Worm (Caenorhabditis elegans) whole organism, L4 larva: ENCODE measurements around the gene fem-1.

Experiments
- F26F4.8 ChIP-seq: fragments of 200-800 bp; sonication (Bioruptor generic); conservative IDR thresholded peaks from 2 replicates; pipeline ENCODE4 v1.3.6; 2022; ENCODE audit warnings: missing genetic modification characterization, missing compliant biosample characterization
- F49E8.2 ChIP-seq: sonication (generic microtip); optimal IDR thresholded peaks from 2 replicates; lab custom pipeline; 2016; ENCODE audit warnings: missing compliant biosample characterization, mild to moderate bottlenecking, missing genetic modification characterization, borderline replicate concordance
- R02D3.7 ChIP-seq: fragments of 150-350 bp; sonication (generic microtip); optimal IDR thresholded peaks from 3 replicates; lab custom pipeline; 2014; ENCODE audit warnings: missing biosample characterization, missing genetic modification characterization
- Y48G9A.11 ChIP-seq: fragments of 200-800 bp; sonication (Bioruptor generic); IDR thresholded peaks from 2 replicates; pipeline ENCODE4 v1.3.6; 2022; ENCODE audit warnings: missing genetic modification reagents, missing genetic modification characterization, missing compliant biosample characterization
- ZK546.5 ChIP-seq, 2 experiments: sonication (generic microtip); optimal IDR thresholded peaks; 2 replicates each; lab custom pipeline; 2017; ENCODE audit warnings: missing biosample characterization in 2 of 2, missing genetic modification characterization in 2 of 2
- aha-1 ChIP-seq: fragments of 150-350 bp; peaks from one replicate; lab custom pipeline; 2014; ENCODE audit warnings: missing biosample characterization, missing genetic modification characterization
- ceh-20 ChIP-seq: fragments of 200-800 bp; sonication (Bioruptor generic); IDR thresholded peaks from 2 replicates; pipeline ENCODE4 v1.3.6; 2022; ENCODE audit warnings: missing genetic modification reagents, missing genetic modification characterization, missing compliant biosample characterization
- ceh-82 ChIP-seq: sonication (generic microtip); optimal IDR thresholded peaks from 2 replicates; lab custom pipeline; 2017; ENCODE audit warnings: missing biosample characterization, missing genetic modification characterization
- cey-2 ChIP-seq: sonication (generic microtip); optimal IDR thresholded peaks from 3 replicates; lab custom pipeline; 2017; ENCODE audit warnings: missing genetic modification characterization, mild to moderate bottlenecking, missing compliant biosample characterization, antibody characterized with exemption, borderline replicate concordance; ENCODE audit not compliant: insufficient read depth
- ctbp-1 ChIP-seq: fragments of 200-800 bp; sonication (Bioruptor generic); IDR thresholded peaks from 2 replicates; pipeline ENCODE4 v1.3.6; 2022; ENCODE audit warnings: missing genetic modification reagents, missing genetic modification characterization, missing compliant biosample characterization
- daf-12 ChIP-seq: fragments of 150-350 bp; optimal IDR thresholded peaks from 2 replicates; lab custom pipeline; 2014; ENCODE audit warnings: missing biosample characterization, missing genetic modification reagents, missing genetic modification characterization
- daf-16 ChIP-seq, 3 experiments: sonication (generic microtip); optimal IDR thresholded peaks; 2 replicates each; lab custom pipeline; 2016 to 2017; ENCODE audit warnings: missing genetic modification characterization in 3 of 3, missing genetic modification reagents in 3 of 3, mild to moderate bottlenecking in 2 of 3, missing compliant biosample characterization in 2 of 3, missing biosample characterization in 1 of 3, moderate library complexity in 1 of 3
- daf-8 ChIP-seq: fragments of 200-800 bp; sonication (Bioruptor generic); IDR thresholded peaks from 2 replicates; pipeline ENCODE4 v1.3.6; 2022; ENCODE audit warnings: missing genetic modification characterization, missing compliant biosample characterization
- dmd-6 ChIP-seq: fragments of 200-800 bp; sonication (Bioruptor generic); IDR thresholded peaks from 2 replicates; pipeline ENCODE4 v1.3.6; 2022; ENCODE audit warnings: missing genetic modification reagents, missing genetic modification characterization, missing compliant biosample characterization
- egl-27 ChIP-seq: sonication (generic microtip); optimal IDR thresholded peaks from 3 replicates; lab custom pipeline; 2017; ENCODE audit warnings: missing biosample characterization, missing genetic modification reagents, missing genetic modification characterization
- egl-43 ChIP-seq: fragments of 200-800 bp; sonication (Bioruptor generic); IDR thresholded peaks from 2 replicates; pipeline ENCODE4 v1.3.6; 2022; ENCODE audit warnings: missing genetic modification reagents, missing genetic modification characterization, missing compliant biosample characterization
- fkh-10 ChIP-seq: fragments of 150-350 bp; optimal IDR thresholded peaks from 2 replicates; lab custom pipeline; 2014; ENCODE audit warnings: missing biosample characterization, missing genetic modification reagents, missing genetic modification characterization
- fos-1 ChIP-seq: fragments of 150-350 bp; optimal IDR thresholded peaks from 2 replicates; lab custom pipeline; 2014; ENCODE audit warnings: missing biosample characterization, missing genetic modification characterization
- hlh-30 ChIP-seq: sonication (generic microtip); optimal IDR thresholded peaks from 2 replicates; lab custom pipeline; 2017; ENCODE audit warnings: antibody characterized with exemption, mild to moderate bottlenecking, missing genetic modification characterization, missing compliant biosample characterization; ENCODE audit not compliant: insufficient read depth
- hmg-1.1 ChIP-seq: fragments of 200-800 bp; sonication (Bioruptor generic); IDR thresholded peaks from 2 replicates; pipeline ENCODE4 v1.3.6; 2022; ENCODE audit warnings: missing genetic modification reagents, missing genetic modification characterization, missing compliant biosample characterization
- lin-29 ChIP-seq: fragments of 200-800 bp; sonication (Bioruptor generic); IDR thresholded peaks from 2 replicates; pipeline ENCODE4 v1.3.6; 2022; ENCODE audit warnings: missing genetic modification reagents, missing genetic modification characterization, missing compliant biosample characterization
- lin-38 ChIP-seq: fragments of 200-800 bp; sonication (Bioruptor generic); IDR thresholded peaks from 2 replicates; pipeline ENCODE4 v1.3.6; 2022; ENCODE audit warnings: missing genetic modification reagents, missing genetic modification characterization, missing compliant biosample characterization
- lsy-2 ChIP-seq, 2 experiments: fragments of 150-350 bp in 1 of 2; sonication (generic microtip) in 1 of 2; optimal IDR thresholded peaks; 2 replicates each; lab custom pipeline; 2014 to 2017; ENCODE audit warnings: missing biosample characterization in 2 of 2, missing genetic modification characterization in 2 of 2
- madf-5 ChIP-seq, 2 experiments: fragments of 200-800 bp; sonication (Bioruptor generic); IDR thresholded peaks; 2 replicates each; pipeline ENCODE4 v1.3.6; 2022; ENCODE audit warnings: missing compliant biosample characterization in 2 of 2, missing genetic modification characterization in 2 of 2
- mdl-1 ChIP-seq, 2 experiments: fragments of 150-350 bp in 1 of 2; sonication (generic microtip) in 1 of 2; optimal IDR thresholded peaks; 2 replicates each; lab custom pipeline; 2014 to 2017; ENCODE audit warnings: missing biosample characterization in 2 of 2, missing genetic modification characterization in 2 of 2
- mep-1 ChIP-seq: fragments of 150-350 bp; sonication (generic microtip); optimal IDR thresholded peaks from 3 replicates; lab custom pipeline; 2014; ENCODE audit warnings: missing biosample characterization, missing genetic modification characterization
- mes-2 ChIP-seq: sonication (generic microtip); optimal IDR thresholded peaks from 2 replicates; lab custom pipeline; 2016; ENCODE audit warnings: missing genotype, mild to moderate bottlenecking, missing genetic modification characterization, missing compliant biosample characterization; ENCODE audit not compliant: poor library complexity, severe bottlenecking
- mxl-2 ChIP-seq: fragments of 200-800 bp; sonication (Bioruptor generic); conservative IDR thresholded peaks from 2 replicates; pipeline ENCODE4 v1.3.6; 2022; ENCODE audit warnings: missing genetic modification reagents, missing genetic modification characterization, missing compliant biosample characterization
- nhr-11 ChIP-seq: fragments of 150-350 bp; optimal IDR thresholded peaks from 2 replicates; lab custom pipeline; 2014; ENCODE audit warnings: missing biosample characterization, missing genetic modification characterization
- nhr-111 ChIP-seq: fragments of 200-800 bp; sonication (Bioruptor generic); optimal IDR thresholded peaks from 2 replicates; lab custom pipeline; 2018; ENCODE audit warnings: mild to moderate bottlenecking, missing genetic modification characterization, missing compliant biosample characterization
- php-3 ChIP-seq: fragments of 200-800 bp; sonication (Bioruptor generic); IDR thresholded peaks from 2 replicates; pipeline ENCODE4 v1.3.6; 2022; ENCODE audit warnings: missing genetic modification reagents, missing genetic modification characterization, missing compliant biosample characterization
- saeg-2 ChIP-seq: fragments of 200-800 bp; sonication (Bioruptor generic); IDR thresholded peaks from 2 replicates; pipeline ENCODE4 v1.3.6; 2022; ENCODE audit warnings: missing genetic modification reagents, missing genetic modification characterization, missing compliant biosample characterization
- set-16 ChIP-seq: fragments of 200-800 bp; sonication (Bioruptor generic); IDR thresholded peaks from 2 replicates; pipeline ENCODE4 v1.3.6; 2022; ENCODE audit warnings: missing genetic modification reagents, missing genetic modification characterization, missing compliant biosample characterization
- snpc-1.2 ChIP-seq: fragments of 200-800 bp; sonication (Bioruptor generic); IDR thresholded peaks from 2 replicates; pipeline ENCODE4 v1.3.6; 2022; ENCODE audit warnings: missing genetic modification reagents, missing genetic modification characterization, missing compliant biosample characterization
- unc-130 ChIP-seq: sonication (generic microtip); optimal IDR thresholded peaks from 2 replicates; lab custom pipeline; 2016; ENCODE audit warnings: missing genetic modification reagents, missing genetic modification characterization, missing compliant biosample characterization
- unc-62 ChIP-seq, 3 experiments: fragments of 150-350 bp in 1 of 3; sonication (generic microtip); optimal IDR thresholded peaks in 2 of 3; peaks in 1 of 3; 1 replicate in 1 of 3; 2 replicates in 2 of 3; lab custom pipeline; 2014 to 2017; ENCODE audit warnings: missing biosample characterization in 3 of 3, missing genetic modification characterization in 3 of 3, missing genetic modification reagents in 3 of 3, missing genotype in 1 of 3
- vab-7 ChIP-seq: fragments of 200-800 bp; sonication (Bioruptor generic); IDR thresholded peaks from 2 replicates; pipeline ENCODE4 v1.3.6; 2022; ENCODE audit warnings: missing genetic modification reagents, missing genetic modification characterization, missing compliant biosample characterization
- zip-2 ChIP-seq: fragments of 150-350 bp; optimal IDR thresholded peaks from 2 replicates; lab custom pipeline; 2014; ENCODE audit warnings: missing biosample characterization, missing genetic modification characterization

The fem-1 gene

ce11 chrIV:5541285-5541684 is 3.5 kb upstream of the fem-1 start, which contains the start of gene tebp-2:
Gene tebp-2, plus strand, starts transcription at chrIV:5541627.
- no peak for TF ChIP-seq F26F4.8 (GFP tag; lab: Robert Waterston, UW)
- no peak for TF ChIP-seq mxl-2 (GFP tag; lab: Robert Waterston, UW)
- TF ChIP-seq egl-27, result no peak
- peak; percentile 5 for TF ChIP-seq aha-1 (tag; lab: Kevin White, UChicago)
- peak; percentile 51 for TF ChIP-seq mes-2 (tag; lab: Kevin White, UChicago)
- TF ChIP-seq php-3 (GFP tag; lab: Robert Waterston, UW), result 0 out of 2 replicates have a peak, but pooled peaks have one; percentile 8
- peak; percentile 56 for TF ChIP-seq unc-130 (GFP tag; lab: Kevin White, UChicago)
- TF ChIP-seq Y48G9A.11 (GFP tag; lab: Robert Waterston, UW), result peak; percentile 78
- TF ChIP-seq lin-29, result no peak
- peak; percentile 96 for TF ChIP-seq snpc-1.2 (GFP tag; lab: Robert Waterston, UW)
- peak; percentile 39 for TF ChIP-seq mep-1
- no peak for TF ChIP-seq daf-12 (tag; lab: Kevin White, UChicago)
- TF ChIP-seq daf-16 (GFP tag; optimal IDR thresholded peaks at IDR 0.05; lab: Kevin White, UChicago), result no peak
- TF ChIP-seq daf-16 (tag; optimal IDR thresholded peaks at IDR 0.05; lab: Kevin White, UChicago), result peak; percentile 7
- no peak for TF ChIP-seq fkh-10
- TF ChIP-seq lin-38, result peak; percentile 66
- TF ChIP-seq ZK546.5 (tag; optimal IDR thresholded peaks at IDR 0.05; lab: Kevin White, UChicago), result no peak
- TF ChIP-seq F49E8.2 (tag; lab: Kevin White, UChicago), result peak; percentile 90
- TF ChIP-seq daf-8 (GFP tag; lab: Robert Waterston, UW), result no peak

- TF ChIP-seq aha-1 (tag; lab: Kevin White, UChicago) (peak; percentile 1), fos-1 (tag; lab: Kevin White, UChicago) (no peak), hmg-1.1 (GFP tag; lab: Robert Waterston, UW) (no peak), hlh-30 (peak; percentile 41), ceh-82 (tag; lab: Kevin White, UChicago) (no peak), dmd-6 (GFP tag; lab: Robert Waterston, UW) (no peak), madf-5 (GFP tag; IDR thresholded peaks at IDR 0.05; lab: Robert Waterston, UW) (no peak), snpc-1.2 (GFP tag; lab: Robert Waterston, UW) (0 out of 2 replicates have a peak, but pooled peaks have one; percentile 27), nhr-11 (tag; lab: Kevin White, UChicago) (peak; percentile 1), R02D3.7 (no peak), ceh-20 (GFP tag; lab: Robert Waterston, UW) (0 out of 2 replicates have a peak, but pooled peaks have one; percentile 35), daf-16 (GFP tag; optimal IDR thresholded peaks at IDR 0.05; lab: Kevin White, UChicago) (no peak), daf-16 (tag; optimal IDR thresholded peaks at IDR 0.05; lab: Kevin White, UChicago) (no peak)
These were observed 2.0 kb downstream of the fem-1 start for ce11 chrIV:5535780-5536179.

- TF ChIP-seq unc-62 (GFP tag; optimal IDR thresholded peaks at IDR 0.05 in 1 of 2; lab: Kevin White, UChicago) (peak in 1 of 2 experiments; percentile 91), unc-62 (tag; optimal IDR thresholded peaks at IDR 0.05; lab: Kevin White, UChicago) (no peak), cey-2 (tag; lab: Kevin White, UChicago) (no peak), daf-8 (GFP tag; lab: Robert Waterston, UW) (no peak)
These were observed 3.2 kb downstream of the fem-1 start for ce11 chrIV:5534596-5534995.

- TF ChIP-seq daf-8 (GFP tag; lab: Robert Waterston, UW), result no peak
- TF ChIP-seq vab-7 (GFP tag; lab: Robert Waterston, UW), result no peak
- TF ChIP-seq php-3 (GFP tag; lab: Robert Waterston, UW), result no peak
- TF ChIP-seq set-16 (GFP tag; lab: Robert Waterston, UW), result no peak
- no peak for TF ChIP-seq Y48G9A.11 (GFP tag; lab: Robert Waterston, UW)
- TF ChIP-seq zip-2 (tag; lab: Kevin White, UChicago), result no peak
- TF ChIP-seq daf-16 (GFP tag; optimal IDR thresholded peaks at IDR 0.05; lab: Kevin White, UChicago), result no peak
- no peak for TF ChIP-seq daf-16 (tag; optimal IDR thresholded peaks at IDR 0.05; lab: Kevin White, UChicago)
- no peak for TF ChIP-seq lsy-2 (tag; optimal IDR thresholded peaks at IDR 0.05; lab: Kevin White, UChicago)
- no peak for TF ChIP-seq egl-43 (GFP tag; lab: Robert Waterston, UW)
- no peak for TF ChIP-seq mdl-1 (tag; optimal IDR thresholded peaks at IDR 0.05; lab: Kevin White, UChicago)
- no peak for TF ChIP-seq ctbp-1 (GFP tag; lab: Robert Waterston, UW)
- no peak for TF ChIP-seq saeg-2 (GFP tag; lab: Robert Waterston, UW)
- no peak for TF ChIP-seq nhr-111 (GFP tag; lab: Kevin White, UChicago)
- TF ChIP-seq, all 104 proteins: peak for 0
These were observed 4.2 kb downstream of the fem-1 start for ce11 chrIV:5533556-5533955.
